Worm (Caenorhabditis elegans) whole organism, early embryonic: Measurements from ENCODE around the gene cyp-14A3.

Experiments used
- aly-1 ChIP-seq: sonication (generic microtip); optimal IDR thresholded peaks from 2 replicates; lab custom pipeline; 2016; ENCODE audit warnings: missing genetic modification characterization, missing compliant biosample characterization
- ama-1 ChIP-seq: fragments of 150-350 bp; optimal IDR thresholded peaks from 2 replicates; lab custom pipeline; 2014
- ceh-36 ChIP-seq: sonication (generic microtip); optimal IDR thresholded peaks from 2 replicates; lab custom pipeline; 2016; ENCODE audit warnings: missing genetic modification characterization, inconsistent platforms, missing compliant biosample characterization
- ets-7 ChIP-seq: sonication (generic microtip); optimal IDR thresholded peaks from 2 replicates; lab custom pipeline; 2016; ENCODE audit warnings: missing genotype, missing genetic modification characterization, missing compliant biosample characterization
- pes-1 ChIP-seq: fragments of 200-800 bp; sonication (Bioruptor generic); IDR thresholded peaks from 2 replicates; pipeline ENCODE4 v1.3.6; 2022; ENCODE audit warnings: missing genetic modification reagents, missing genetic modification characterization, missing compliant biosample characterization
- scrt-1 ChIP-seq: fragments of 200-800 bp; sonication (Bioruptor generic); IDR thresholded peaks from 2 replicates; pipeline ENCODE4 v1.3.6; 2022; ENCODE audit warnings: missing genetic modification characterization, missing compliant biosample characterization
- tra-4 ChIP-seq: sonication (generic microtip); optimal IDR thresholded peaks from 2 replicates; lab custom pipeline; 2017; ENCODE audit warnings: missing genetic modification characterization, missing compliant biosample characterization

ce11 chrX:13237102-13237501, 36.9 kb downstream of the cyp-14A3 start, which contains the start of gene K08H2.3:
- TF ChIP-seq pes-1 (GFP tag; lab: Robert Waterston, UW) (no peak), ama-1 (no peak), ceh-36 (tag; lab: Kevin White, UChicago) (no peak), aly-1 (tag; lab: Kevin White, UChicago) (no peak), ets-7 (tag; lab: Kevin White, UChicago) (no peak), scrt-1 (GFP tag; lab: Robert Waterston, UW) (no peak), tra-4 (tag; lab: Kevin White, UChicago) (no peak)
